Worm (Caenorhabditis elegans): ENCODE results near the gene fbxa-197.

The fbxa-197 gene

DNA sequence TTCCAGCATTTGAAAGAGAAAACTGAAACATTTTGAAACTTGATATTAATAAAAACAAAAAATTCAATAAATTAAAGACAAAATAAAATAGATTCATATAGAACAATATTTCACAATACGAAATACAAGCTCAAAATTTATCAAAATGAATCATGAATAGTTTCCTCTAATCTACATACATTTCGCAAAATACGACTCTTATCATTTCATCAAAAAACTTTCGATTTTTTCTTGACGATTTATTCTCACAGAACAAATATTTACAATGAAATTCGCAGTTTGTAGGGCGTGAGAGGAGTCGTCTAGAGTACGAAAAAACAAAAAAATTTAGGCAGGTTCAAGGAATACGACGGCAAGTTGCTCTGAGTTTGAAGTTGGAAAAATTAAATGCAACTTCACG, 22.6 kb downstream of the fbxa-197 start:
- no peak for TF ChIP-seq ceh-30 (tag; optimal IDR thresholded peaks at IDR 0.05)
- TF ChIP-seq K02D7.2 (tag; optimal IDR thresholded peaks at IDR 0.05): no peak

DNA sequence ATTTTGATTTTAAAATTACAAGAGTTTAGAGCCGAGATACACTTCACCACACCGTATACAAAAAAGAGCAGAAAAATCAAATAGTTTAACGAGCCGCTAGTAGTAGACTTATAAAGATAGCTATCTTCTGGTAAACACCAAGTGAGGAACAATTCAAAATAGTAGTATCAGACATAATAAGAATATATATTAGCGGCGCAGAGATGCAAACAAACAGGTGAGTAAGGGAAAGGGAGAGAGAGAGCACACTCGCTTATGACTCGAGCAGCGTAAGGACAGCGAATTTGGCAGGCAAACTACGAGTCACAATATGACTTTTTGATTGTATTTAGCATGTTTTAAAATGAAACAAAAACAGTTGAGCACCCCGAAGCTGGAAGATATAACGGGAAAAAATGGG, 23.8 kb downstream of the fbxa-197 start:
- no peak for TF ChIP-seq C08G9.2 (tag; optimal IDR thresholded peaks at IDR 0.05)
- TF ChIP-seq sox-4 (tag; optimal IDR thresholded peaks at IDR 0.05): no peak
- no peak for TF ChIP-seq ahr-1 (tag; optimal IDR thresholded peaks at IDR 0.05)
- TF ChIP-seq unc-55 (GFP tag; optimal IDR thresholded peaks at IDR 0.05): no peak
- no peak for TF ChIP-seq elt-2 (tag; optimal IDR thresholded peaks at IDR 0.05)
- TF ChIP-seq pag-3 (tag; optimal IDR thresholded peaks at IDR 0.05; ENCODE audit: borderline replicate concordance): no peak
- no peak for TF ChIP-seq ceh-9 (tag; optimal IDR thresholded peaks at IDR 0.05)
- no peak for TF ChIP-seq ztf-16 (tag; optimal IDR thresholded peaks at IDR 0.05)
- TF ChIP-seq ceh-48 (tag; optimal IDR thresholded peaks at IDR 0.05): no peak
- no peak for TF ChIP-seq pros-1 (tag; optimal IDR thresholded peaks at IDR 0.05)
- TF ChIP-seq gmeb-2 (tag; optimal IDR thresholded peaks at IDR 0.05): no peak
- no peak for TF ChIP-seq fax-1 (tag; optimal IDR thresholded peaks at IDR 0.05)
- TF ChIP-seq pax-1 (tag; optimal IDR thresholded peaks at IDR 0.05): no peak

DNA sequence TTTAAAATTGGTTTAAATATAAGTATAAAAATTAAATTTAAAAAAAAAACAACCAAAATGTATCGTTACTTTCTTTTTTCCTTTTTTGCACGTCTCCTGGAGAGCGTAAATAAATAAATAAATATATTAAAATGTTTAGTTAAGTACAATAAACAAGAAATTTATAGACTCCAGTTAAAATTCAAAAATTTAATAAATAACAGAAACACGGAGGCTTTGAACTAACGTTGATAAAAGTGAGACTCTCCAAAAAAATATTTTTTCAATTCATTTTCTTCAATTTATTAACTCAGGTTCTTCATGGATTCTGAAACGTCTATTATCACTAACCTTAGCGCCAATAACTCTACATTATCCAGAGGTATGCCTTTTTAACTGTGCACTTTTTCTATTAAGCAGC, 24.3 kb downstream of the fbxa-197 start, which contains the start of gene T06C12.12:
Gene T06C12.12 (plus strand): TSS at position 301 of the 400 bp plus-strand sequence.
- no peak for TF ChIP-seq Y22D7AL.16 (tag; optimal IDR thresholded peaks at IDR 0.05)
- TF ChIP-seq tbx-7 (tag; optimal IDR thresholded peaks at IDR 0.05): no peak
- no peak for TF ChIP-seq ceh-9 (tag; optimal IDR thresholded peaks at IDR 0.05)
- TF ChIP-seq ceh-22 (tag; optimal IDR thresholded peaks at IDR 0.05): no peak
- no peak for TF ChIP-seq pax-1 (tag; optimal IDR thresholded peaks at IDR 0.05)
- no peak for TF ChIP-seq syd-9 (tag; optimal IDR thresholded peaks at IDR 0.05)
- no peak for TF ChIP-seq dve-1 (tag; optimal IDR thresholded peaks at IDR 0.05)

DNA sequence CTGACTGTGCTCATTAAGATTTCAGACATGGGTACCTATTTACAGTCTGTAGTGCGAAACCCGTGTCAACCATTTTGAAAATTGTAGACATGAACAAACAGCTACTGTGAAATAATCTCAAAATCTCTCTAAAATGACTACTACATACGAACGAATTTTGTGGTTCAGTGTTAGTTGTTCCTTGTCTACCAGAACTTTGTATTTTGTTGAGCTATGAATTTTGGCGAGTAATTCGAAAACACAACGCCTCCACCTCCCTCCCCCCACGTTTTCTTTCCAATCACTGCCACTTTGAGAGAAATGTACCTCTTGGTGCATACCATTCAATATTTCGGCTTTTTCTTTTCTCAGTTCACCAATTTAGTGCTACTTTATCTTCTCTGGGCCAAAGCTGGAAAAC, 25.2 kb downstream of the fbxa-197 start, which contains the start of gene T06C12.11:
Gene T06C12.11 (plus strand): TSS at position 301 of the 400 bp plus-strand sequence.
- TF ChIP-seq unc-55 (GFP tag; optimal IDR thresholded peaks at IDR 0.05) (no peak), syd-9 (tag; optimal IDR thresholded peaks at IDR 0.05) (no peak), nfya-1 (tag; optimal IDR thresholded peaks at IDR 0.05) (no peak), sox-2 (GFP tag; IDR thresholded peaks at IDR 0.05) (no peak), T23F11.4 (GFP tag; optimal IDR thresholded peaks at IDR 0.05) (no peak), che-1 (tag; optimal IDR thresholded peaks at IDR 0.05) (no peak), lin-11 (tag; optimal IDR thresholded peaks at IDR 0.05) (no peak), hlh-8 (tag; optimal IDR thresholded peaks at IDR 0.05) (no peak), ceh-6 (GFP tag; optimal IDR thresholded peaks at IDR 0.05) (no peak), hlh-30 (tag; optimal IDR thresholded peaks at IDR 0.05; ENCODE audit: insufficient read depth) (no peak), nhr-232 (tag; optimal IDR thresholded peaks at IDR 0.05) (no peak), ztf-16 (tag; optimal IDR thresholded peaks at IDR 0.05) (no peak), npax-4 (tag; optimal IDR thresholded peaks at IDR 0.05) (no peak)

DNA sequence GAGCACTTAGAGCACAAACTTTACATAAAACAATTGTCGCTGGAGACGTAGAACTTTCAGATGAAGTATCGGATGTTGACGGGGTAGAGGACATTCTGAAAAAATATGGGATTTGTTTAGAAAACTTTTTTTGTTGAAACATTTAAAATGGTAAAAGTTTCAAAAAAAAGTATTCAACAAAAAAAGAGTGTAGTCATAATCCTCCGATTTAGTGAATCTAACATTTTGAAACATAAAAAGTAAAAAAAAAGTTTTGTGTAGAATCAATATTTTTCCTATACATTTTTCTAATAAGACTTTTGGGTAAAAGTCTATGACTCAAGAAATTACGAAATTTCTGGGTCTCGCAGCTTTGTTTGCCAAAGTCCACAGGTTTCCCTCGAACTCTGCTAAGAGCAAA, 29.2 kb downstream of the fbxa-197 start, which contains the start of gene nhr-213:
Gene nhr-213 (minus strand): TSS at position 101 of the 400 bp plus-strand sequence.
- TF ChIP-seq unc-42 (tag; optimal IDR thresholded peaks at IDR 0.05): no peak

DNA sequence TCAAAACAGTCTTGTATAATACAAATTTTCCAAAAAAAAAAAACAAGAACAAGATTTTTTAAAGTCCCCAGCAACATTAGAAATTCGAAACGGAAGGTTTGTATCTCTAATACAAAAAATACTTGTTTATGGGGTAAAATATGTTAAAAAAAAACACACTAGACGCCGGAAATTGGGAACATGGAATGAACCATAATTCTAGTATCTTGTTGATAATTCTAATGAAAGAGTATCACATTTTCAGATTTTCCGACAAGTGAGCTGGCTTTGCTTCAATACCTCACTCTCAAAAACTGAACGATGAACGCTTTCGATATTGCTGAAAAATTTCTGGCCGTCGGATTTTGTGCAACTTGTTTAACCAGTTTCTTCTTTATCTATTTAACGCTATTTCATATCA, 30.2 kb downstream of the fbxa-197 start, which contains the start of gene str-60:
Gene str-60 (plus strand): TSS at position 301 of the 400 bp plus-strand sequence.
- TF ChIP-seq dmd-4 (tag; optimal IDR thresholded peaks at IDR 0.05; ENCODE audit: borderline replicate concordance) (no peak), odd-2 (tag; optimal IDR thresholded peaks at IDR 0.05) (no peak), hlh-6 (tag; optimal IDR thresholded peaks at IDR 0.05) (no peak), unc-86 (tag; optimal IDR thresholded peaks at IDR 0.05) (no peak), eyg-1 (tag; optimal IDR thresholded peaks at IDR 0.05) (no peak), ttx-3 (tag; optimal IDR thresholded peaks at IDR 0.05) (no peak)

All from whole organism, late embryonic.